Worm (Caenorhabditis elegans) whole organism, L3 larva: Measurements from ENCODE around the gene islo-1.

ENCODE experiments used
- aly-2 ChIP-seq: fragments of 150-350 bp; optimal IDR thresholded peaks from 2 replicates; lab custom pipeline; 2014; ENCODE audit warnings: missing biosample characterization, missing genetic modification characterization
- ama-1 ChIP-seq: fragments of 150-350 bp; optimal IDR thresholded peaks from 2 replicates; lab custom pipeline; 2018
- ceh-16 ChIP-seq: sonication (generic microtip); optimal IDR thresholded peaks from 2 replicates; lab custom pipeline; 2017; ENCODE audit warnings: missing biosample characterization, missing genetic modification characterization
- ceh-28 ChIP-seq: fragments of 150-350 bp; optimal IDR thresholded peaks from 2 replicates; lab custom pipeline; 2014; ENCODE audit warnings: missing biosample characterization, missing genetic modification reagents, missing genetic modification characterization
- egl-27 ChIP-seq: sonication (generic microtip); optimal IDR thresholded peaks from 4 replicates; lab custom pipeline; 2017; ENCODE audit warnings: missing biosample characterization, missing genetic modification reagents, missing genetic modification characterization
- egl-5 ChIP-seq: fragments of 150-350 bp; optimal IDR thresholded peaks from 2 replicates; lab custom pipeline; 2017; ENCODE audit warnings: missing biosample characterization, missing genetic modification reagents, missing genetic modification characterization, inconsistent platforms
- elt-1 ChIP-seq: fragments of 150-350 bp; optimal IDR thresholded peaks from 2 replicates; lab custom pipeline; 2014; ENCODE audit warnings: missing biosample characterization, missing genetic modification characterization
- elt-2 ChIP-seq: sonication (generic microtip); optimal IDR thresholded peaks from 2 replicates; lab custom pipeline; 2016; ENCODE audit warnings: missing genetic modification reagents, mild to moderate bottlenecking, missing genetic modification characterization, missing compliant biosample characterization
- elt-3 ChIP-seq, 3 experiments: fragments of 150-350 bp in 1 of 3; sonication (generic microtip) in 2 of 3; optimal IDR thresholded peaks; 2 replicates in 2 of 3; 4 replicates in 1 of 3; lab custom pipeline; 2014 to 2017; ENCODE audit warnings: missing biosample characterization in 3 of 3, missing genetic modification characterization in 3 of 3
- eor-1 ChIP-seq, 2 experiments: fragments of 150-350 bp; optimal IDR thresholded peaks; 2 replicates each; lab custom pipeline; 2014 to 2018; ENCODE audit warnings: missing biosample characterization in 2 of 2, missing genetic modification characterization in 2 of 2
- fkh-2 ChIP-seq: fragments of 150-350 bp; optimal IDR thresholded peaks from 2 replicates; lab custom pipeline; 2014; ENCODE audit warnings: missing biosample characterization, missing genetic modification reagents, missing genetic modification characterization
- hmg-11 ChIP-seq: sonication (generic microtip); optimal IDR thresholded peaks from 2 replicates; lab custom pipeline; 2016; ENCODE audit warnings: missing genetic modification characterization, missing compliant biosample characterization
- jun-1 ChIP-seq: fragments of 150-350 bp; optimal IDR thresholded peaks from 2 replicates; lab custom pipeline; 2014; ENCODE audit warnings: missing biosample characterization, missing genetic modification reagents, missing genetic modification characterization
- lin-15B ChIP-seq: fragments of 150-350 bp; optimal IDR thresholded peaks from 2 replicates; lab custom pipeline; 2014; ENCODE audit warnings: missing biosample characterization, missing genetic modification characterization
- lin-39 ChIP-seq: fragments of 150-350 bp; optimal IDR thresholded peaks from 2 replicates; lab custom pipeline; 2018; ENCODE audit warnings: missing biosample characterization, missing genetic modification reagents, missing genetic modification characterization
- mdl-1 ChIP-seq: fragments of 150-350 bp; optimal IDR thresholded peaks from 2 replicates; lab custom pipeline; 2014; ENCODE audit warnings: missing biosample characterization, missing genetic modification characterization
- mml-1 ChIP-seq: fragments of 150-350 bp; sonication (generic microtip); optimal IDR thresholded peaks from 3 replicates; lab custom pipeline; 2014; ENCODE audit warnings: missing biosample characterization, missing genetic modification characterization
- nfya-1 ChIP-seq: sonication (generic microtip); optimal IDR thresholded peaks from 2 replicates; lab custom pipeline; 2017; ENCODE audit warnings: missing genetic modification characterization, mild to moderate bottlenecking, missing compliant biosample characterization, antibody characterized with exemption, moderate library complexity; ENCODE audit not compliant: insufficient read depth
- nhr-11 ChIP-seq: fragments of 150-350 bp; optimal IDR thresholded peaks from 2 replicates; lab custom pipeline; 2014; ENCODE audit warnings: missing biosample characterization, missing genetic modification characterization
- nhr-12 ChIP-seq: fragments of 150-350 bp; optimal IDR thresholded peaks from 2 replicates; lab custom pipeline; 2014; ENCODE audit warnings: missing biosample characterization, missing genetic modification characterization
- nhr-23 ChIP-seq: fragments of 150-350 bp; optimal IDR thresholded peaks from 2 replicates; lab custom pipeline; 2014; ENCODE audit warnings: missing biosample characterization, missing genetic modification reagents, missing genetic modification characterization
- nhr-237 ChIP-seq: fragments of 150-350 bp; optimal IDR thresholded peaks from 2 replicates; lab custom pipeline; 2014; ENCODE audit warnings: missing biosample characterization, missing genetic modification characterization
- nhr-25 ChIP-seq: sonication (generic microtip); optimal IDR thresholded peaks from 2 replicates; lab custom pipeline; 2017; ENCODE audit warnings: missing biosample characterization, missing genetic modification characterization
- nhr-77 ChIP-seq: fragments of 150-350 bp; optimal IDR thresholded peaks from 2 replicates; lab custom pipeline; 2014; ENCODE audit warnings: missing biosample characterization, missing genetic modification characterization
- pha-4 ChIP-seq: fragments of 150-350 bp; optimal IDR thresholded peaks from 2 replicates; lab custom pipeline; 2014; ENCODE audit warnings: missing biosample characterization, missing genetic modification reagents, missing genetic modification characterization
- pqm-1 ChIP-seq: fragments of 150-350 bp; optimal IDR thresholded peaks from 2 replicates; lab custom pipeline; 2017; ENCODE audit warnings: missing biosample characterization, missing genetic modification characterization, inconsistent platforms
- sea-2 ChIP-seq: fragments of 150-350 bp; sonication (generic microtip); optimal IDR thresholded peaks from 4 replicates; lab custom pipeline; 2014; ENCODE audit warnings: missing biosample characterization, missing genetic modification reagents, missing genetic modification characterization
- snpc-4 ChIP-seq: fragments of 150-350 bp; optimal IDR thresholded peaks from 2 replicates; lab custom pipeline; 2014; ENCODE audit warnings: missing biosample characterization, missing genetic modification characterization
- tbx-2 ChIP-seq: sonication (generic microtip); optimal IDR thresholded peaks from 2 replicates; lab custom pipeline; 2016; ENCODE audit warnings: mild to moderate bottlenecking, missing genetic modification characterization, missing compliant biosample characterization
- zag-1 ChIP-seq: fragments of 150-350 bp; optimal IDR thresholded peaks from 2 replicates; lab custom pipeline; 2014; ENCODE audit warnings: missing biosample characterization, missing genetic modification characterization
- ztf-4 ChIP-seq: fragments of 150-350 bp; optimal IDR thresholded peaks from 2 replicates; lab custom pipeline; 2014; ENCODE audit warnings: missing biosample characterization, missing genetic modification characterization

islo-1 gene

ce11 chrIV:8136005-8136512, at the start of gene islo-1, which contains the start of gene isp-1:
Gene islo-1 (plus strand): TSS chrIV:8136389.
Gene isp-1 (minus strand): TSS chrIV:8136055.
- TF ChIP-seq nhr-23 (tag; lab: Kevin White, UChicago) (peak; percentile 53), snpc-4 (tag; lab: Kevin White, UChicago) (peak; percentile 71), elt-2 (tag; lab: Kevin White, UChicago) (peak; percentile 49), zag-1 (no peak), nhr-25 (tag; lab: Kevin White, UChicago) (peak; percentile 55), nhr-237 (tag; lab: Kevin White, UChicago) (no peak), pha-4 (tag; lab: Kevin White, UChicago) (peak; percentile 75), nfya-1 (tag; lab: Kevin White, UChicago) (peak; percentile 72), lin-15B (tag; lab: Kevin White, UChicago) (peak; percentile 88), ama-1 (lab: Kevin White, UChicago) (no peak), pqm-1 (peak; percentile 39), mdl-1 (no peak), hmg-11 (peak; percentile 71), lin-39 (tag; lab: Kevin White, UChicago) (peak; percentile 70), elt-1 (tag; lab: Kevin White, UChicago) (no peak)

ce11 chrIV:8086552-8086951, 49.6 kb upstream of the islo-1 start, which contains the start of gene nsy-7:
Gene nsy-7 (minus strand): TSS chrIV:8086652.
- no peak for TF ChIP-seq lin-15B (tag; lab: Kevin White, UChicago)
- TF ChIP-seq ceh-16 (tag; lab: Kevin White, UChicago): no peak
- TF ChIP-seq nhr-12 (tag; lab: Kevin White, UChicago): no peak
- peak; percentile 15 for TF ChIP-seq elt-2 (tag; lab: Kevin White, UChicago)

- TF ChIP-seq egl-5 (tag; lab: Kevin White, UChicago) (peak; percentile 59), nhr-11 (tag; lab: Kevin White, UChicago) (no peak)
- TF ChIP-seq, all 47 proteins: peak for 1
Measured at ce11 chrIV:8091539-8091938, 44.6 kb upstream of the islo-1 start.

ce11 chrIV:8096375-8096774, 39.8 kb upstream of the islo-1 start:
- TF ChIP-seq lin-39 (tag; lab: Kevin White, UChicago): no peak
- no peak for TF ChIP-seq elt-2 (tag; lab: Kevin White, UChicago)
- no peak for TF ChIP-seq ztf-4 (tag; lab: Kevin White, UChicago)
- TF ChIP-seq ceh-28: no peak
- TF ChIP-seq ama-1 (lab: Kevin White, UChicago): no peak
- TF ChIP-seq nhr-77 (tag; lab: Kevin White, UChicago): no peak
- no peak for TF ChIP-seq aly-2 (tag; lab: Kevin White, UChicago)
- no peak for TF ChIP-seq fkh-2 (tag; lab: Kevin White, UChicago)
- TF ChIP-seq pqm-1: no peak
- no peak for TF ChIP-seq tbx-2 (tag; lab: Kevin White, UChicago)
- no peak for TF ChIP-seq elt-3 (tag; optimal IDR thresholded peaks at IDR 0.05; lab: Kevin White, UChicago)
- TF ChIP-seq nfya-1 (tag; lab: Kevin White, UChicago): no peak
- TF ChIP-seq sea-2 (GFP tag; lab: Kevin White, UChicago): no peak
- no peak for TF ChIP-seq mml-1

- no peak for TF ChIP-seq jun-1
Measured at ce11 chrIV:8099601-8100000, 36.6 kb upstream of the islo-1 start, which contains the start of gene Y42H9AR.2. Gene Y42H9AR.2 (plus strand): TSS chrIV:8099901.

ce11 chrIV:8102231-8102630, 34.0 kb upstream of the islo-1 start, which contains the start of gene Y42H9AR.5:
Gene Y42H9AR.5 (plus strand): TSS chrIV:8102531.
- TF ChIP-seq elt-3 (tag; optimal IDR thresholded peaks at IDR 0.05; lab: Kevin White, UChicago) (peak in 1 of 3 experiments; percentile 39), nhr-23 (tag; lab: Kevin White, UChicago) (no peak), eor-1 (tag; optimal IDR thresholded peaks at IDR 0.05; lab: Kevin White, UChicago) (no peak), egl-27 (no peak), ztf-4 (tag; lab: Kevin White, UChicago) (no peak)
